Worm (Caenorhabditis elegans) whole organism, L1 larva: Measurements from ENCODE around the gene C37H5.13.

ENCODE experiments used
- C04F5.9 ChIP-seq: sonication (generic microtip); optimal IDR thresholded peaks from 2 replicates; lab custom pipeline; 2016; ENCODE audit warnings: missing genetic modification characterization, missing compliant biosample characterization
- C16A3.4 ChIP-seq: fragments of 150-350 bp; optimal IDR thresholded peaks from 2 replicates; lab custom pipeline; 2014; ENCODE audit warnings: missing biosample characterization, missing genetic modification characterization
- C34B4.2 ChIP-seq: sonication (generic microtip); optimal IDR thresholded peaks from 2 replicates; lab custom pipeline; 2017; ENCODE audit warnings: mild to moderate bottlenecking, missing genetic modification characterization, missing compliant biosample characterization
- F16B12.6 ChIP-seq: fragments of 150-350 bp; optimal IDR thresholded peaks from 2 replicates; lab custom pipeline; 2014; ENCODE audit warnings: missing biosample characterization, missing genetic modification characterization
- Y116A8C.19 ChIP-seq: sonication (generic microtip); optimal IDR thresholded peaks from 2 replicates; lab custom pipeline; 2016; ENCODE audit warnings: missing compliant biosample characterization, missing genetic modification characterization, borderline replicate concordance
- aha-1 ChIP-seq: fragments of 150-350 bp; optimal IDR thresholded peaks from 2 replicates; lab custom pipeline; 2014; ENCODE audit warnings: missing biosample characterization, missing genetic modification characterization
- alr-1 ChIP-seq: fragments of 200-800 bp; sonication (Bioruptor generic); optimal IDR thresholded peaks from 2 replicates; lab custom pipeline; 2018; ENCODE audit warnings: borderline replicate concordance, mild to moderate bottlenecking, missing genetic modification characterization, missing compliant biosample characterization
- aly-2 ChIP-seq: fragments of 150-350 bp; optimal IDR thresholded peaks from 2 replicates; lab custom pipeline; 2014; ENCODE audit warnings: missing biosample characterization, missing genetic modification characterization
- ama-1 ChIP-seq: fragments of 150-350 bp; optimal IDR thresholded peaks from 2 replicates; lab custom pipeline; 2014
- ceh-63 ChIP-seq: fragments of 200-800 bp; sonication (Bioruptor generic); optimal IDR thresholded peaks from 2 replicates; lab custom pipeline; 2018; ENCODE audit warnings: mild to moderate bottlenecking, missing genetic modification characterization, missing compliant biosample characterization
- ceh-8 ChIP-seq: fragments of 200-800 bp; sonication (Bioruptor generic); optimal IDR thresholded peaks from 2 replicates; lab custom pipeline; 2018; ENCODE audit warnings: mild to moderate bottlenecking, missing genetic modification characterization, moderate library complexity, missing compliant biosample characterization
- ceh-82 ChIP-seq, 3 experiments: fragments of 150-350 bp in 1 of 3; sonication (generic microtip) in 2 of 3; optimal IDR thresholded peaks; 2 replicates each; lab custom pipeline; 2014 to 2017; ENCODE audit warnings: missing biosample characterization in 3 of 3, missing genetic modification characterization in 3 of 3
- ceh-88 ChIP-seq: fragments of 200-800 bp; sonication (Bioruptor generic); IDR thresholded peaks from 2 replicates; pipeline ENCODE4 v1.3.6; 2022; ENCODE audit warnings: missing genetic modification characterization, missing compliant biosample characterization
- ceh-90 ChIP-seq: sonication (generic microtip); optimal IDR thresholded peaks from 2 replicates; lab custom pipeline; 2016; ENCODE audit warnings: missing genetic modification characterization, missing compliant biosample characterization
- ces-1 ChIP-seq: fragments of 150-350 bp; optimal IDR thresholded peaks from 2 replicates; lab custom pipeline; 2014; ENCODE audit warnings: missing biosample characterization, missing genetic modification reagents, missing genetic modification characterization
- dsc-1 ChIP-seq: sonication (generic microtip); optimal IDR thresholded peaks from 2 replicates; lab custom pipeline; 2016; ENCODE audit warnings: mild to moderate bottlenecking, missing genetic modification characterization, missing compliant biosample characterization
- efl-1 ChIP-seq, 4 experiments: fragments of 150-350 bp; optimal IDR thresholded peaks in 3 of 4; peaks in 1 of 4; 1 replicate in 1 of 4; 2 replicates in 3 of 4; lab custom pipeline; 2014; ENCODE audit warnings: missing biosample characterization in 2 of 4, missing genetic modification characterization in 2 of 4, missing genetic modification reagents in 2 of 4
- efl-3 ChIP-seq: fragments of 200-800 bp; sonication (Bioruptor generic); optimal IDR thresholded peaks from 2 replicates; lab custom pipeline; 2018; ENCODE audit warnings: mild to moderate bottlenecking, missing genetic modification characterization, missing compliant biosample characterization
- elt-2 ChIP-seq: sonication (generic microtip); optimal IDR thresholded peaks from 2 replicates; lab custom pipeline; 2016; ENCODE audit warnings: missing genetic modification characterization, mild to moderate bottlenecking, inconsistent platforms, missing compliant biosample characterization, missing genetic modification reagents
- fkh-10 ChIP-seq: sonication (generic microtip); optimal IDR thresholded peaks from 2 replicates; lab custom pipeline; 2017; ENCODE audit warnings: missing biosample characterization, missing genetic modification reagents, missing genetic modification characterization
- fos-1 ChIP-seq: fragments of 150-350 bp; optimal IDR thresholded peaks from 2 replicates; lab custom pipeline; 2014; ENCODE audit warnings: missing biosample characterization, missing genetic modification characterization
- grh-1 ChIP-seq: fragments of 200-800 bp; sonication (Bioruptor generic); IDR thresholded peaks from 2 replicates; pipeline ENCODE4 v1.3.6; 2022; ENCODE audit warnings: missing genetic modification reagents, missing genetic modification characterization, missing compliant biosample characterization
- hlh-4 ChIP-seq: sonication (generic microtip); optimal IDR thresholded peaks from 2 replicates; lab custom pipeline; 2016; ENCODE audit warnings: mild to moderate bottlenecking, missing genetic modification characterization, missing compliant biosample characterization
- hpl-2 ChIP-seq: fragments of 150-350 bp; optimal IDR thresholded peaks from 2 replicates; lab custom pipeline; 2014; ENCODE audit warnings: missing biosample characterization, missing genetic modification reagents, missing genetic modification characterization
- jun-1 ChIP-seq: fragments of 150-350 bp; optimal IDR thresholded peaks from 2 replicates; lab custom pipeline; 2014; ENCODE audit warnings: missing biosample characterization, missing genetic modification reagents, missing genetic modification characterization
- lin-13 ChIP-seq: fragments of 150-350 bp; optimal IDR thresholded peaks from 2 replicates; lab custom pipeline; 2014; ENCODE audit warnings: missing biosample characterization, missing genetic modification reagents, missing genetic modification characterization
- lin-15B ChIP-seq: fragments of 150-350 bp; sonication (generic microtip); optimal IDR thresholded peaks from 3 replicates; lab custom pipeline; 2014; ENCODE audit warnings: missing biosample characterization, missing genetic modification characterization
- mdl-1 ChIP-seq, 2 experiments: fragments of 150-350 bp; optimal IDR thresholded peaks; 2 replicates each; lab custom pipeline; 2014 to 2017; ENCODE audit warnings: missing biosample characterization in 2 of 2, missing genetic modification characterization in 2 of 2, inconsistent platforms in 1 of 2
- nhr-11 ChIP-seq: fragments of 150-350 bp; optimal IDR thresholded peaks from 2 replicates; lab custom pipeline; 2014; ENCODE audit warnings: missing biosample characterization, missing genetic modification characterization
- nhr-12 ChIP-seq: sonication (generic microtip); optimal IDR thresholded peaks from 2 replicates; lab custom pipeline; 2017; ENCODE audit warnings: missing biosample characterization, missing genetic modification characterization
- nhr-20 ChIP-seq: sonication (generic microtip); optimal IDR thresholded peaks from 2 replicates; lab custom pipeline; 2016; ENCODE audit warnings: mild to moderate bottlenecking, missing genetic modification characterization, missing compliant biosample characterization
- nhr-47 ChIP-seq: sonication (generic microtip); optimal IDR thresholded peaks from 2 replicates; lab custom pipeline; 2016; ENCODE audit warnings: mild to moderate bottlenecking, missing genetic modification characterization, moderate library complexity, missing compliant biosample characterization
- nhr-77 ChIP-seq: fragments of 150-350 bp; optimal IDR thresholded peaks from 2 replicates; lab custom pipeline; 2014; ENCODE audit warnings: missing biosample characterization, missing genetic modification characterization
- nhr-90 ChIP-seq: sonication (generic microtip); optimal IDR thresholded peaks from 2 replicates; lab custom pipeline; 2016; ENCODE audit warnings: mild to moderate bottlenecking, missing genetic modification characterization, missing compliant biosample characterization; ENCODE audit not compliant: poor library complexity
- pag-3 ChIP-seq: sonication (generic microtip); optimal IDR thresholded peaks from 2 replicates; lab custom pipeline; 2017; ENCODE audit warnings: missing genetic modification characterization, mild to moderate bottlenecking, missing compliant biosample characterization, antibody characterized with exemption, borderline replicate concordance; ENCODE audit not compliant: insufficient read depth
- pqm-1 ChIP-seq: sonication (generic microtip); optimal IDR thresholded peaks from 3 replicates; lab custom pipeline; 2017; ENCODE audit warnings: missing biosample characterization, missing genetic modification characterization
- skn-1 ChIP-seq: fragments of 150-350 bp; optimal IDR thresholded peaks from 2 replicates; lab custom pipeline; 2014; ENCODE audit warnings: missing biosample characterization, missing genetic modification characterization
- snpc-4 ChIP-seq: fragments of 150-350 bp; optimal IDR thresholded peaks from 2 replicates; lab custom pipeline; 2014; ENCODE audit warnings: missing biosample characterization, missing genetic modification characterization
- snu-23 ChIP-seq: sonication (generic microtip); optimal IDR thresholded peaks from 2 replicates; lab custom pipeline; 2016; ENCODE audit warnings: missing genetic modification characterization, missing compliant biosample characterization
- sox-4 ChIP-seq: sonication (generic microtip); optimal IDR thresholded peaks from 2 replicates; lab custom pipeline; 2016; ENCODE audit warnings: missing genetic modification characterization, missing compliant biosample characterization
- sup-37 ChIP-seq: fragments of 200-800 bp; sonication (Bioruptor generic); optimal IDR thresholded peaks from 2 replicates; lab custom pipeline; 2018; ENCODE audit warnings: mild to moderate bottlenecking, missing genetic modification characterization, missing compliant biosample characterization
- swsn-7 ChIP-seq: sonication (generic microtip); optimal IDR thresholded peaks from 2 replicates; lab custom pipeline; 2016; ENCODE audit warnings: missing genetic modification characterization, missing compliant biosample characterization
- tbx-2 ChIP-seq: sonication (generic microtip); optimal IDR thresholded peaks from 2 replicates; lab custom pipeline; 2016; ENCODE audit warnings: missing genetic modification characterization, missing compliant biosample characterization
- tlp-1 ChIP-seq: fragments of 150-350 bp; optimal IDR thresholded peaks from 2 replicates; lab custom pipeline; 2014; ENCODE audit warnings: missing biosample characterization, missing genetic modification characterization
- unc-130 ChIP-seq: fragments of 150-350 bp; optimal IDR thresholded peaks from 2 replicates; lab custom pipeline; 2017; ENCODE audit warnings: missing biosample characterization, missing genetic modification characterization, inconsistent platforms
- unc-62 ChIP-seq: fragments of 150-350 bp; optimal IDR thresholded peaks from 2 replicates; lab custom pipeline; 2014; ENCODE audit warnings: missing biosample characterization, missing genetic modification reagents, missing genetic modification characterization
- unc-98 ChIP-seq: fragments of 200-800 bp; sonication (Bioruptor generic); IDR thresholded peaks from 2 replicates; pipeline ENCODE4 v1.3.6; 2022; ENCODE audit warnings: missing genetic modification characterization, missing compliant biosample characterization
- vab-15 ChIP-seq: sonication (generic microtip); optimal IDR thresholded peaks from 2 replicates; lab custom pipeline; 2017; ENCODE audit warnings: missing genotype, mild to moderate bottlenecking, missing genetic modification characterization, missing compliant biosample characterization
- xbp-1 ChIP-seq: sonication (generic microtip); optimal IDR thresholded peaks from 2 replicates; lab custom pipeline; 2016; ENCODE audit warnings: missing genetic modification characterization, missing compliant biosample characterization
- zag-1 ChIP-seq: fragments of 150-350 bp; optimal IDR thresholded peaks from 2 replicates; lab custom pipeline; 2014; ENCODE audit warnings: missing biosample characterization, missing genetic modification characterization
- zip-4 ChIP-seq: fragments of 200-800 bp; sonication (Bioruptor generic); optimal IDR thresholded peaks from 2 replicates; lab custom pipeline; 2018; ENCODE audit warnings: mild to moderate bottlenecking, missing genetic modification characterization, moderate library complexity, missing compliant biosample characterization
- ztf-11 ChIP-seq, 2 experiments: sonication (generic microtip); optimal IDR thresholded peaks; 2 replicates each; lab custom pipeline; 2016 to 2017; ENCODE audit warnings: missing genetic modification characterization in 2 of 2, missing biosample characterization in 1 of 2, missing compliant biosample characterization in 1 of 2

C37H5.13 gene

DNA sequence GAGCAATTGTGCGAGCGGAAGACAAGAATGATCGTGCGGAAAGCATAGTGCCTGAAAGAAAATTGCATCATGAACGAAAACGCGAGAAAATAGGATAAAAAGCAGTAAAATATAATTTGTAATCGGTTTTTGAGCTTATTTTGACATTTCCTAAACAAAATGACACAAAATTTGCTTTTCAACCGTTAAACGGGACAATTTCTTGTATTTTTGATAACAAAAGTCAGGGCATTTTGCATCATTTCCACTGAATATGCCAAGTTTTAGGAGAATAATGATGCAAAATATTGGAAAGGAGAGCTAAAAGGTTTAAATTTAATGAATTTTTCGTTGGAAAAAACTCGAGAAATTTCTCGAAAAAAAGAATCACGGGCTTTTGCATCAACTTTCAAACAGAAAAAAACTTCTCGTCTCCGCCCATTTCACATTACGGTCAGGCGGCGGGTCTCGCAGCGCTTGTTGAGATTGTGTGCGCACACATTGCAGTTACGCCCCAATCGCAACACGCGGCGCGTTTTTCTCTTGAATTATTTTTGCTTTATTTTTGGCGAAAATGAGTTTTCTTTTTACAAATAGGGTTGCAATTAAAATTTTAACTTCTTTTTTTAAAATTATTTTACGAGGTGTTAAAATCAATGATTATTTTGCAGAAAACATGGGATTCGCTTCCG is 35.9 kb downstream of the C37H5.13 start, which contains the start of the genes hsp-6 and C37H5.5 (continued):
- TF ChIP-seq zip-4 (GFP tag; lab: Kevin White, UChicago) (peak; percentile 31), snu-23 (GFP tag; lab: Kevin White, UChicago) (peak; percentile 92), hlh-4 (tag; lab: Kevin White, UChicago) (no peak), mdl-1 (tag; optimal IDR thresholded peaks at IDR 0.05; lab: Kevin White, UChicago) (peak in 1 of 2 experiments; percentile 77), sup-37 (GFP tag; lab: Kevin White, UChicago) (no peak), jun-1 (tag; lab: Kevin White, UChicago) (peak; percentile 27), nhr-47 (tag; lab: Kevin White, UChicago) (peak; percentile 83), F16B12.6 (tag; lab: Kevin White, UChicago) (peak; percentile 21), unc-130 (tag; lab: Kevin White, UChicago) (peak; percentile 75), nhr-12 (tag; lab: Kevin White, UChicago) (no peak), nhr-20 (tag; lab: Kevin White, UChicago) (peak; percentile 88), aly-2 (tag; lab: Kevin White, UChicago) (peak; percentile 68), grh-1 (peak; percentile 69), ama-1 (lab: Kevin White, UChicago) (peak; percentile 19), lin-13 (GFP tag; lab: Kevin White, UChicago) (peak; percentile 72), Y116A8C.19 (tag; lab: Kevin White, UChicago) (no peak), ces-1 (no peak), snpc-4 (peak; percentile 72), fos-1 (tag; lab: Kevin White, UChicago) (peak; percentile 10), unc-62 (GFP tag; lab: Kevin White, UChicago) (no peak), pag-3 (tag; lab: Kevin White, UChicago) (no peak), C04F5.9 (tag; lab: Kevin White, UChicago) (no peak), pqm-1 (tag; lab: Kevin White, UChicago) (no peak), alr-1 (tag; lab: Kevin White, UChicago) (no peak), nhr-90 (tag; lab: Kevin White, UChicago) (peak; percentile 79), xbp-1 (tag; lab: Kevin White, UChicago) (peak; percentile 72), tbx-2 (tag; lab: Kevin White, UChicago) (peak; percentile 79), aha-1 (tag; lab: Kevin White, UChicago) (no peak), efl-3 (GFP tag; lab: Kevin White, UChicago) (no peak), swsn-7 (tag; lab: Kevin White, UChicago) (peak; percentile 79), lin-15B (peak; percentile 78), ceh-82 (tag; optimal IDR thresholded peaks at IDR 0.05; lab: Kevin White, UChicago) (peak; percentile 36 to 89 (median 51)), ceh-8 (no peak), nhr-77 (tag; lab: Kevin White, UChicago) (peak; percentile 55), skn-1 (tag; lab: Kevin White, UChicago) (peak; percentile 92), dsc-1 (tag; lab: Kevin White, UChicago) (peak; percentile 42), sox-4 (tag; lab: Kevin White, UChicago) (peak; percentile 40), fkh-10 (no peak), C16A3.4 (peak; percentile 87), zag-1 (tag; lab: Kevin White, UChicago) (no peak), hpl-2 (GFP tag; lab: Kevin White, UChicago) (no peak), ceh-90 (tag; lab: Kevin White, UChicago) (no peak), C34B4.2 (tag; lab: Kevin White, UChicago) (no peak), ceh-88 (GFP tag; lab: Robert Waterston, UW) (no peak), vab-15 (tag; lab: Kevin White, UChicago) (no peak), elt-2 (tag; lab: Kevin White, UChicago) (peak; percentile 14), unc-98 (GFP tag; lab: Robert Waterston, UW) (no peak), tlp-1 (tag; lab: Kevin White, UChicago) (no peak), ceh-63 (GFP tag; lab: Kevin White, UChicago) (no peak), ztf-11 (tag; optimal IDR thresholded peaks at IDR 0.05; lab: Kevin White, UChicago) (no peak), nhr-11 (tag; lab: Kevin White, UChicago) (no peak), efl-1 (optimal IDR thresholded peaks at IDR 0.05; lab: Kevin White, UChicago) (peak; percentile 78 to 83), efl-1 (GFP tag; optimal IDR thresholded peaks at IDR 0.05 in 1 of 2; lab: Kevin White, UChicago) (peak; percentile 67 to 97)
